Fruit fly (Drosophila melanogaster) whole organism, embryonic: ENCODE data around the gene CG18258.

Source experiments
- BEAF-32 ChIP-seq: fragments of 200-800 bp; sonication (Bioruptor generic); optimal IDR thresholded peaks from 3 replicates; lab custom pipeline; 2017; ENCODE audit warnings: missing biosample characterization, missing genetic modification characterization, mild to moderate bottlenecking, moderate library complexity, missing genetic modification reagents
- CG11560 ChIP-seq: fragments of 200-800 bp; sonication (Bioruptor generic); IDR thresholded peaks from 3 replicates; pipeline ENCODE4 v1.3.6; 2022; ENCODE audit warnings: missing biosample characterization, missing genetic modification characterization
- CG13123 ChIP-seq: fragments of 200-800 bp; sonication (Bioruptor generic); optimal IDR thresholded peaks from 2 replicates; lab custom pipeline; 2016; ENCODE audit warnings: missing biosample characterization, missing genetic modification characterization
- CG15269 ChIP-seq: fragments of 200-800 bp; sonication (Bioruptor generic); optimal IDR thresholded peaks from 2 replicates; lab custom pipeline; 2018; ENCODE audit warnings: missing biosample characterization, mild to moderate bottlenecking, missing genetic modification characterization, moderate library complexity
- CG15514 ChIP-seq: fragments of 200-800 bp; sonication (Bioruptor generic); optimal IDR thresholded peaks from 3 replicates; lab custom pipeline; 2017; ENCODE audit warnings: missing biosample characterization, missing genetic modification characterization, mild to moderate bottlenecking, moderate library complexity, missing genetic modification reagents
- CG1602 ChIP-seq: fragments of 200-800 bp; sonication (Bioruptor generic); optimal IDR thresholded peaks from 3 replicates; lab custom pipeline; 2016; ENCODE audit warnings: missing biosample characterization, missing genetic modification characterization
- CG1603 ChIP-seq: fragments of 200-800 bp; sonication (Bioruptor generic); optimal IDR thresholded peaks from 2 replicates; lab custom pipeline; 2019; ENCODE audit warnings: missing biosample characterization, mild to moderate bottlenecking, missing genetic modification characterization, moderate library complexity
- CG17802 ChIP-seq: fragments of 200-800 bp; sonication (Bioruptor generic); optimal IDR thresholded peaks from 2 replicates; lab custom pipeline; 2018; ENCODE audit warnings: missing biosample characterization, mild to moderate bottlenecking, missing genetic modification characterization, moderate library complexity
- CG18476 ChIP-seq: fragments of 200-800 bp; sonication (Bioruptor generic); optimal IDR thresholded peaks from 2 replicates; lab custom pipeline; 2016; ENCODE audit warnings: missing biosample characterization, mild to moderate bottlenecking, missing genetic modification characterization
- CG18599 ChIP-seq: fragments of 200-800 bp; sonication (Bioruptor generic); optimal IDR thresholded peaks from 3 replicates; lab custom pipeline; 2017; ENCODE audit warnings: missing biosample characterization, missing genetic modification characterization, mild to moderate bottlenecking, moderate library complexity, missing genetic modification reagents
- CG2129 ChIP-seq: fragments of 200-800 bp; sonication (Bioruptor generic); IDR thresholded peaks from 2 replicates; pipeline ENCODE4 v1.3.6; 2022; ENCODE audit warnings: missing biosample characterization, missing genetic modification characterization; ENCODE audit not compliant: partially characterized antibody
- CG2199 ChIP-seq: fragments of 200-800 bp; sonication (Bioruptor generic); IDR thresholded peaks from 3 replicates; pipeline ENCODE4 v1.3.6; 2022; ENCODE audit warnings: missing biosample characterization, missing genetic modification characterization
- CG31441 ChIP-seq: fragments of 200-800 bp; sonication (Bioruptor generic); IDR thresholded peaks from 2 replicates; pipeline ENCODE4 v1.3.6; 2022; ENCODE audit warnings: missing biosample characterization, missing genetic modification characterization
- CG4617 ChIP-seq: fragments of 200-800 bp; sonication (Bioruptor generic); optimal IDR thresholded peaks from 3 replicates; lab custom pipeline; 2016; ENCODE audit warnings: missing biosample characterization, missing genetic modification characterization, borderline replicate concordance
- CG4730 ChIP-seq: fragments of 200-800 bp; sonication (Bioruptor generic); IDR thresholded peaks from 2 replicates; pipeline ENCODE4 v1.3.6; 2022; ENCODE audit warnings: missing biosample characterization, missing genetic modification characterization
- CG6175 ChIP-seq: fragments of 200-800 bp; sonication (Bioruptor generic); IDR thresholded peaks from 3 replicates; pipeline ENCODE4 v1.3.6; 2022; ENCODE audit warnings: missing biosample characterization, missing genetic modification characterization
- CG6683 ChIP-seq: fragments of 200-800 bp; sonication (Bioruptor generic); optimal IDR thresholded peaks from 2 replicates; lab custom pipeline; 2017; ENCODE audit warnings: missing biosample characterization, mild to moderate bottlenecking, missing genetic modification characterization, missing genetic modification reagents
- CG6813 ChIP-seq: fragments of 200-800 bp; sonication (Bioruptor generic); optimal IDR thresholded peaks from 2 replicates; lab custom pipeline; 2017; ENCODE audit warnings: missing biosample characterization, missing genetic modification characterization, mild to moderate bottlenecking, moderate library complexity, missing genetic modification reagents
- CG8290 ChIP-seq, 3 experiments: fragments of 200-800 bp; sonication (Bioruptor generic); optimal IDR thresholded peaks; 2 replicates each; lab custom pipeline; 2016 to 2019; ENCODE audit warnings: missing biosample characterization in 3 of 3, missing genetic modification characterization in 3 of 3, mild to moderate bottlenecking in 2 of 3, moderate library complexity in 1 of 3
- CG8478 ChIP-seq: fragments of >200 bp; optimal IDR thresholded peaks from 2 replicates; lab custom pipeline; 2018
- Ets97D ChIP-seq: fragments of 200-800 bp; sonication (Bioruptor generic); optimal IDR thresholded peaks from 3 replicates; lab custom pipeline; 2016; ENCODE audit warnings: missing biosample characterization, missing genetic modification characterization
- Fer2 ChIP-seq: fragments of 200-800 bp; sonication (Bioruptor generic); optimal IDR thresholded peaks from 2 replicates; lab custom pipeline; 2018; ENCODE audit warnings: missing biosample characterization, mild to moderate bottlenecking, missing genetic modification characterization, moderate library complexity
- Gsc ChIP-seq: fragments of 200-800 bp; sonication (Bioruptor generic); IDR thresholded peaks from 2 replicates; pipeline ENCODE4 v1.3.6; 2022; ENCODE audit warnings: missing biosample characterization, missing genetic modification characterization
- HLH4C ChIP-seq: fragments of 200-800 bp; sonication (Bioruptor generic); IDR thresholded peaks from 3 replicates; pipeline ENCODE4 v1.3.6; 2022; ENCODE audit warnings: missing biosample characterization, missing genetic modification characterization; ENCODE audit not compliant: partially characterized antibody
- NC2α ChIP-seq: fragments of 200-800 bp; sonication (Bioruptor generic); optimal IDR thresholded peaks from 2 replicates; lab custom pipeline; 2016; ENCODE audit warnings: missing biosample characterization, missing genetic modification characterization
- Optix ChIP-seq: fragments of 200-800 bp; sonication (Bioruptor generic); IDR thresholded peaks from 3 replicates; pipeline ENCODE4 v1.3.6; 2022; ENCODE audit warnings: missing biosample characterization, missing genetic modification characterization
- Sox102F ChIP-seq: fragments of 200-800 bp; sonication (Bioruptor generic); optimal IDR thresholded peaks from 2 replicates; lab custom pipeline; 2018; ENCODE audit warnings: missing biosample characterization, mild to moderate bottlenecking, missing genetic modification characterization, moderate library complexity
- Tbp ChIP-seq: fragments of >200 bp; optimal IDR thresholded peaks from 2 replicates; lab custom pipeline; 2018; ENCODE audit warnings: missing biosample characterization, missing genetic modification characterization
- Trl ChIP-seq, 3 experiments: fragments of >200 bp in 2 of 3; fragments of 200-800 bp in 1 of 3; sonication (Bioruptor generic) in 1 of 3; optimal IDR thresholded peaks; 2 replicates in 1 of 3; 3 replicates in 2 of 3; lab custom pipeline; 2016 to 2017; ENCODE audit warnings: missing biosample characterization in 1 of 3, missing genetic modification characterization in 1 of 3
- ab ChIP-seq: fragments of 200-800 bp; sonication (Bioruptor generic); optimal IDR thresholded peaks from 2 replicates; lab custom pipeline; 2016; ENCODE audit warnings: missing biosample characterization, missing genetic modification characterization
- az2 ChIP-seq: fragments of 200-800 bp; sonication (Bioruptor generic); optimal IDR thresholded peaks from 3 replicates; lab custom pipeline; 2016; ENCODE audit warnings: missing biosample characterization, missing genetic modification characterization
- dimm ChIP-seq: fragments of 200-800 bp; sonication (Bioruptor generic); IDR thresholded peaks from 2 replicates; pipeline ENCODE4 v1.3.6; 2022; ENCODE audit warnings: missing biosample characterization, missing genetic modification characterization
- disco-r ChIP-seq: fragments of 200-800 bp; sonication (Bioruptor generic); optimal IDR thresholded peaks from 2 replicates; lab custom pipeline; 2016; ENCODE audit warnings: missing biosample characterization, missing genetic modification characterization
- en ChIP-seq: fragments of 200-800 bp; sonication (Bioruptor generic); optimal IDR thresholded peaks from 2 replicates; lab custom pipeline; 2016; ENCODE audit warnings: missing biosample characterization, missing genetic modification characterization
- fd102C ChIP-seq: fragments of 200-800 bp; sonication (Bioruptor generic); optimal IDR thresholded peaks from 2 replicates; lab custom pipeline; 2018; ENCODE audit warnings: missing biosample characterization, mild to moderate bottlenecking, missing genetic modification characterization, moderate library complexity
- fu2 ChIP-seq: fragments of 200-800 bp; sonication (Bioruptor generic); optimal IDR thresholded peaks from 2 replicates; lab custom pipeline; 2016; ENCODE audit warnings: missing biosample characterization, missing genetic modification characterization
- gsb-n ChIP-seq: fragments of 200-800 bp; sonication (Bioruptor generic); optimal IDR thresholded peaks from 3 replicates; lab custom pipeline; 2018; ENCODE audit warnings: missing biosample characterization, mild to moderate bottlenecking, missing genetic modification characterization
- ind ChIP-seq: fragments of 200-800 bp; sonication (Bioruptor generic); optimal IDR thresholded peaks from 3 replicates; lab custom pipeline; 2016; ENCODE audit warnings: missing biosample characterization, missing genetic modification characterization
- maf-S ChIP-seq: fragments of 200-800 bp; sonication (Bioruptor generic); optimal IDR thresholded peaks from 2 replicates; lab custom pipeline; 2016; ENCODE audit warnings: missing biosample characterization, missing genetic modification characterization
- odd ChIP-seq: fragments of 200-800 bp; sonication (Bioruptor generic); optimal IDR thresholded peaks from 2 replicates; lab custom pipeline; 2017; ENCODE audit warnings: missing biosample characterization, mild to moderate bottlenecking, missing genetic modification characterization
- p53 ChIP-seq: fragments of 200-800 bp; sonication (Bioruptor generic); optimal IDR thresholded peaks from 2 replicates; lab custom pipeline; 2016; ENCODE audit warnings: missing biosample characterization, missing genetic modification characterization
- pum ChIP-seq: fragments of 200-800 bp; sonication (Bioruptor generic); optimal IDR thresholded peaks from 2 replicates; lab custom pipeline; 2016; ENCODE audit warnings: missing biosample characterization, missing genetic modification characterization
- repo ChIP-seq: fragments of 200-800 bp; sonication (Bioruptor generic); optimal IDR thresholded peaks from 2 replicates; lab custom pipeline; 2016; ENCODE audit warnings: missing biosample characterization, missing genetic modification characterization
- shn ChIP-seq: fragments of 200-800 bp; sonication (Bioruptor generic); optimal IDR thresholded peaks from 3 replicates; lab custom pipeline; 2016; ENCODE audit warnings: missing biosample characterization, missing genetic modification characterization
- slp2 ChIP-seq: fragments of 200-800 bp; sonication (Bioruptor generic); optimal IDR thresholded peaks from 2 replicates; lab custom pipeline; 2016; ENCODE audit warnings: missing biosample characterization, missing genetic modification characterization
- sna ChIP-seq: fragments of 200-800 bp; sonication (Bioruptor generic); IDR thresholded peaks from 2 replicates; pipeline ENCODE4 v1.3.6; 2022; ENCODE audit warnings: missing biosample characterization, missing genetic modification characterization; ENCODE audit not compliant: partially characterized antibody
- tll ChIP-seq, 2 experiments: fragments of 200-800 bp in 1 of 2; fragments of >200 bp in 1 of 2; sonication (Bioruptor generic) in 1 of 2; optimal IDR thresholded peaks; 2 replicates each; lab custom pipeline; 2017 to 2019; ENCODE audit warnings: missing biosample characterization in 2 of 2, missing genetic modification characterization in 2 of 2, mild to moderate bottlenecking in 1 of 2, moderate library complexity in 1 of 2
- tna ChIP-seq: fragments of 200-800 bp; sonication (Bioruptor generic); IDR thresholded peaks from 2 replicates; pipeline ENCODE4 v1.3.6; 2022; ENCODE audit warnings: missing biosample characterization, missing genetic modification characterization; ENCODE audit not compliant: partially characterized antibody
- wdn ChIP-seq: fragments of 200-800 bp; sonication (Bioruptor generic); IDR thresholded peaks from 2 replicates; pipeline ENCODE4 v1.3.6; 2022; ENCODE audit warnings: missing biosample characterization, missing genetic modification characterization

The CG18258 gene

dm6 chrX:17178484-17178921 is 33.6 kb upstream of the CG18258 start (continued):
- TF ChIP-seq CG18599 (GFP tag; lab: Kevin White, UChicago) = peak; percentile 98
- TF ChIP-seq CG31441 (GFP tag; lab: Robert Waterston, UW) = peak; percentile 94
- peak; percentile 87 to 93 for TF ChIP-seq Trl (optimal IDR thresholded peaks at IDR 0.05; lab: Kevin White, UChicago)
- TF ChIP-seq Trl (GFP tag; optimal IDR thresholded peaks at IDR 0.05; lab: Kevin White, UChicago) = peak; percentile 93
- TF ChIP-seq CG1602 (GFP tag; lab: Kevin White, UChicago) = peak; percentile 63
- no peak for TF ChIP-seq HLH4C (GFP tag; lab: Robert Waterston, UW)
- peak; percentile 95 for TF ChIP-seq CG6175 (GFP tag; lab: Robert Waterston, UW)
- no peak for TF ChIP-seq Tbp (GFP tag; lab: Kevin White, UChicago)
- TF ChIP-seq shn = no peak
- TF ChIP-seq CG15269 = no peak
- TF ChIP-seq tna = no peak
- TF ChIP-seq CG2199 = peak; percentile 98
- TF ChIP-seq CG11560 (tag; lab: Robert Waterston, UW) = peak; percentile 91
- TF ChIP-seq Sox102F (GFP tag; lab: Kevin White, UChicago) = no peak
- TF ChIP-seq CG6813 (GFP tag; lab: Kevin White, UChicago) = peak; percentile 97
- peak; percentile 96 for TF ChIP-seq ind (GFP tag; lab: Kevin White, UChicago)
- peak; percentile 92 for TF ChIP-seq Ets97D (GFP tag; lab: Kevin White, UChicago)
- TF ChIP-seq CG17802 (tag; lab: Kevin White, UChicago) = peak; percentile 81
- TF ChIP-seq CG4617 (GFP tag; lab: Kevin White, UChicago) = peak; percentile 79
- TF ChIP-seq maf-S (GFP tag; lab: Kevin White, UChicago) = no peak
- TF ChIP-seq Fer2 (tag; lab: Kevin White, UChicago) = peak; percentile 94
- peak; percentile 90 for TF ChIP-seq CG15514
- TF ChIP-seq CG4730 = peak; percentile 99
- no peak for TF ChIP-seq ab
- no peak for TF ChIP-seq p53 (GFP tag; lab: Kevin White, UChicago)
- peak; percentile 87 for TF ChIP-seq slp2 (GFP tag; lab: Kevin White, UChicago)
- TF ChIP-seq Optix = 0 out of 3 replicates have a peak, but pooled peaks have one; percentile 63
- no peak for TF ChIP-seq fu2 (GFP tag; lab: Kevin White, UChicago)
- peak; percentile 92 for TF ChIP-seq Gsc (GFP tag; lab: Robert Waterston, UW)
- no peak for TF ChIP-seq sna (GFP tag; lab: Robert Waterston, UW)
- TF ChIP-seq CG2129 (GFP tag; lab: Robert Waterston, UW) = no peak
- no peak for TF ChIP-seq wdn (GFP tag; lab: Robert Waterston, UW)
- no peak for TF ChIP-seq CG8478
- TF ChIP-seq CG13123 (GFP tag; lab: Kevin White, UChicago) = no peak
- TF ChIP-seq az2 (GFP tag; lab: Kevin White, UChicago) = no peak
- peak in 1 of 2 experiments; percentile 66 for TF ChIP-seq tll (GFP tag; optimal IDR thresholded peaks at IDR 0.05; lab: Kevin White, UChicago)
- TF ChIP-seq odd (GFP tag; lab: Kevin White, UChicago) = peak; percentile 88
- TF ChIP-seq pum (GFP tag; lab: Kevin White, UChicago) = peak; percentile 92
- peak; percentile 96 for TF ChIP-seq CG8290 (GFP tag; optimal IDR thresholded peaks at IDR 0.05; lab: Kevin White, UChicago)
- no peak for TF ChIP-seq CG8290 (tag; optimal IDR thresholded peaks at IDR 0.05; lab: Kevin White, UChicago)
- no peak for TF ChIP-seq NC2α
- TF ChIP-seq CG1603 (tag; lab: Kevin White, UChicago) = peak; percentile 96
- TF ChIP-seq CG18476 (GFP tag; lab: Kevin White, UChicago) = peak; percentile 97
- TF ChIP-seq BEAF-32 (GFP tag; lab: Kevin White, UChicago) = no peak
- TF ChIP-seq repo (GFP tag; lab: Kevin White, UChicago) = peak; percentile 85
- peak; percentile 94 for TF ChIP-seq CG6683 (GFP tag; lab: Kevin White, UChicago)
- TF ChIP-seq dimm = peak; percentile 98
- no peak for TF ChIP-seq gsb-n (tag; lab: Kevin White, UChicago)
- TF ChIP-seq fd102C (GFP tag; lab: Kevin White, UChicago) = peak; percentile 77
- no peak for TF ChIP-seq disco-r (GFP tag; lab: Kevin White, UChicago)
- peak; percentile 77 for TF ChIP-seq en (GFP tag; lab: Kevin White, UChicago)
